Fruit fly (Drosophila melanogaster) whole organism, wandering third instar larva: ENCODE measurements around the gene CG14414.

Experiments
- CG32264 ChIP-seq: fragments of 200-800 bp; sonication (Bioruptor generic); optimal IDR thresholded peaks from 2 replicates; lab custom pipeline; 2016; ENCODE audit warnings: missing biosample characterization, missing genetic modification characterization
- GATAd ChIP-seq: sonication (Bioruptor generic); optimal IDR thresholded peaks from 2 replicates; lab custom pipeline; 2016; ENCODE audit warnings: missing biosample characterization, missing genetic modification characterization
- Hr78 ChIP-seq: fragments of >200 bp; optimal IDR thresholded peaks from 2 replicates; lab custom pipeline; 2017; ENCODE audit warnings: missing biosample characterization, missing genetic modification characterization
- Mio ChIP-seq: sonication (Bioruptor generic); optimal IDR thresholded peaks from 2 replicates; lab custom pipeline; 2016; ENCODE audit warnings: missing biosample characterization, missing genetic modification characterization
- OdsH ChIP-seq: fragments of 200-800 bp; sonication (Bioruptor generic); optimal IDR thresholded peaks from 2 replicates; lab custom pipeline; 2016; ENCODE audit warnings: missing biosample characterization, mild to moderate bottlenecking, missing genetic modification characterization
- Vsx2 ChIP-seq: fragments of 200-300, 225-300 bp; sonication (Bioruptor generic); optimal IDR thresholded peaks from 2 replicates; lab custom pipeline; 2018; ENCODE audit warnings: missing biosample characterization, missing genetic modification characterization; ENCODE audit not compliant: partially characterized antibody
- ey ChIP-seq: fragments of 200-800 bp; sonication (Bioruptor generic); optimal IDR thresholded peaks from 2 replicates; lab custom pipeline; 2016; ENCODE audit warnings: missing biosample characterization, missing genetic modification characterization
- jim ChIP-seq: fragments of 175-275, 200-325 bp; sonication (Bioruptor generic); optimal IDR thresholded peaks from 2 replicates; lab custom pipeline; 2016; ENCODE audit warnings: missing biosample characterization, mild to moderate bottlenecking, missing genetic modification characterization
- usp ChIP-seq: fragments of >200 bp; optimal IDR thresholded peaks from 2 replicates; lab custom pipeline; 2017; ENCODE audit warnings: missing biosample characterization, missing genetic modification characterization

- TF ChIP-seq Mio (GFP tag; lab: Kevin White, UChicago), result no peak
- TF ChIP-seq Hr78 (GFP tag; lab: Kevin White, UChicago), result no peak
- no peak for TF ChIP-seq jim (GFP tag; lab: Kevin White, UChicago)
- no peak for TF ChIP-seq usp (GFP tag; lab: Kevin White, UChicago)
- TF ChIP-seq Vsx2 (GFP tag; lab: Kevin White, UChicago), result no peak
- TF ChIP-seq GATAd (GFP tag; lab: Kevin White, UChicago), result no peak
- no peak for TF ChIP-seq CG32264
- TF ChIP-seq ey (GFP tag; lab: Kevin White, UChicago), result no peak
- no peak for TF ChIP-seq OdsH (GFP tag; lab: Kevin White, UChicago)
Observed at dm6 chrX:14622179-14622578, 41.8 kb downstream of the CG14414 start.
